Worm (Caenorhabditis elegans): ENCODE data around the gene srx-32.

ce11 chrV:777285-777684 lies 43.2 kb downstream of the srx-32 start, which contains the start of gene R09E12.9:
- TF ChIP-seq fax-1 (tag; optimal IDR thresholded peaks at IDR 0.05) (no peak), F13H6.1 (tag; optimal IDR thresholded peaks at IDR 0.05) (no peak), nhr-11 (tag; optimal IDR thresholded peaks at IDR 0.05) (no peak), pqm-1 (tag; optimal IDR thresholded peaks at IDR 0.05) (no peak)
